Worm (Caenorhabditis elegans) whole organism, L3 larva: Measurements from ENCODE around the gene rei-1.

Experiments used
- ceh-82 ChIP-seq: fragments of 150-350 bp; optimal IDR thresholded peaks from 2 replicates; lab custom pipeline; 2014; ENCODE audit warnings: missing biosample characterization, missing genetic modification characterization
- fkh-10 ChIP-seq: sonication (generic microtip); optimal IDR thresholded peaks from 2 replicates; lab custom pipeline; 2017; ENCODE audit warnings: missing biosample characterization, missing genetic modification reagents, missing genetic modification characterization
- lin-39 ChIP-seq: fragments of 150-350 bp; optimal IDR thresholded peaks from 2 replicates; lab custom pipeline; 2018; ENCODE audit warnings: missing biosample characterization, missing genetic modification reagents, missing genetic modification characterization
- mdl-1 ChIP-seq: fragments of 150-350 bp; optimal IDR thresholded peaks from 2 replicates; lab custom pipeline; 2014; ENCODE audit warnings: missing biosample characterization, missing genetic modification characterization
- nhr-25 ChIP-seq: sonication (generic microtip); optimal IDR thresholded peaks from 2 replicates; lab custom pipeline; 2017; ENCODE audit warnings: missing biosample characterization, missing genetic modification characterization
- pqm-1 ChIP-seq: fragments of 150-350 bp; optimal IDR thresholded peaks from 2 replicates; lab custom pipeline; 2017; ENCODE audit warnings: missing biosample characterization, missing genetic modification characterization, inconsistent platforms
- snpc-4 ChIP-seq: fragments of 150-350 bp; optimal IDR thresholded peaks from 2 replicates; lab custom pipeline; 2014; ENCODE audit warnings: missing biosample characterization, missing genetic modification characterization
- tbx-2 ChIP-seq: sonication (generic microtip); optimal IDR thresholded peaks from 2 replicates; lab custom pipeline; 2016; ENCODE audit warnings: mild to moderate bottlenecking, missing genetic modification characterization, missing compliant biosample characterization
- ztf-4 ChIP-seq: fragments of 150-350 bp; optimal IDR thresholded peaks from 2 replicates; lab custom pipeline; 2014; ENCODE audit warnings: missing biosample characterization, missing genetic modification characterization

DNA sequence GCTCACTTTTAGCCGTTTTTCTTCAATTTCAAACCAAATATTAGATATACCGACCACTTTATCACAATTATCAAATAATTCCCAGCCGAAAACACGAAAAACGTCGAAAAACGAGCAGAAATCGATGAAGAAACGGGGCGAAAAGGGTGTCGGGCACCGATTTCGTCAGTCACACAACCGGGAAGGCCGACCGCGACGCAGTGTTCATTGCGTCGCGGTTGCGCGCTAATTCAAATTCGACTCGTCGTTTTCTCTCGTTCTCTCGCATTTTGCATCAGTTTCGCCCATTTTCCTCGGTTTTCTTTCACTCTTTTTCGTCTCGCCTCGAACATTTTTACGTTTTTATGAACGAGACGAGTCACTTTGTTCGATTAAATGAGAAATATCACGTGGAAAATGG lies 10.4 kb downstream of the rei-1 start:
- no peak for TF ChIP-seq tbx-2 (tag; lab: Kevin White, UChicago)
- peak; percentile 21 for TF ChIP-seq pqm-1 (tag; lab: Kevin White, UChicago)
- peak; percentile 64 for TF ChIP-seq snpc-4 (tag; lab: Kevin White, UChicago)
- peak; percentile 95 for TF ChIP-seq lin-39 (tag; lab: Kevin White, UChicago)
- TF ChIP-seq nhr-25: peak; percentile 92
- TF ChIP-seq fkh-10 (GFP tag; lab: Kevin White, UChicago): peak; percentile 13
- TF ChIP-seq ztf-4 (tag; lab: Kevin White, UChicago): no peak
- TF ChIP-seq mdl-1 (tag; lab: Kevin White, UChicago): no peak
- no peak for TF ChIP-seq ceh-82
